Fruit fly (Drosophila melanogaster): Measurements from ENCODE around the gene kek5.

- TF ChIP-seq E2f2 (GFP tag; IDR thresholded peaks at IDR 0.05) (no peak), Vsx1 (GFP tag; optimal IDR thresholded peaks at IDR 0.05) (no peak), sens-2 (GFP tag; IDR thresholded peaks at IDR 0.05) (no peak), Dad (GFP tag; optimal IDR thresholded peaks at IDR 0.05) (no peak), pan (optimal IDR thresholded peaks at IDR 0.05) (no peak), pan (GFP tag; optimal IDR thresholded peaks at IDR 0.05 in 1 of 2, IDR thresholded peaks at IDR 0.05 in 1 of 2) (no peak), kay (GFP tag; optimal IDR thresholded peaks at IDR 0.05) (no peak), tin (GFP tag; optimal IDR thresholded peaks at IDR 0.05) (no peak), B-H2 (GFP tag; optimal IDR thresholded peaks at IDR 0.05) (no peak), CG10267 (tag; optimal IDR thresholded peaks at IDR 0.05) (no peak), CG4404 (GFP tag; IDR thresholded peaks at IDR 0.05) (no peak), Dfd (GFP tag; optimal IDR thresholded peaks at IDR 0.05) (no peak), CG4360 (GFP tag; IDR thresholded peaks at IDR 0.05) (no peak), CG17568 (GFP tag; optimal IDR thresholded peaks at IDR 0.05) (no peak)
Observed at dm6 chrX:19504170-19504765, 151.3 kb downstream of the kek5 start.

Measured in whole organism, embryonic.